Fruit fly (Drosophila melanogaster) S2 (cell line): ENCODE measurements around the gene MED14.

Experiments
- CG8478 ChIP-seq: fragments of >200 bp; optimal IDR thresholded peaks from 2 replicates; lab custom pipeline; 2018
- CTCF ChIP-seq, 2 experiments: fragments of >200 bp; optimal IDR thresholded peaks; 2 replicates each; lab custom pipeline; 2018

dm6 chr3L:623556-623955, 30.5 kb downstream of the MED14 start:
- TF ChIP-seq CTCF (optimal IDR thresholded peaks at IDR 0.05; lab: Kevin White, UChicago): no peak
- no peak for TF ChIP-seq CG8478 (lab: Kevin White, UChicago)
